Worm (Caenorhabditis elegans): ENCODE measurements around the gene pals-19.

ce11 chrIII:1391752-1392151 is 10.0 kb upstream of the pals-19 start, which contains the start of gene pals-17:
- TF ChIP-seq Y22D7AL.16 (tag; optimal IDR thresholded peaks at IDR 0.05) (no peak), pha-2 (tag; optimal IDR thresholded peaks at IDR 0.05) (no peak)
